Fruit fly (Drosophila melanogaster) whole organism, embryonic: ENCODE results near the gene NdufV3.

ENCODE experiments used
- BEAF-32 ChIP-seq: fragments of 200-800 bp; sonication (Bioruptor generic); optimal IDR thresholded peaks from 3 replicates; lab custom pipeline; 2017; ENCODE audit warnings: missing biosample characterization, missing genetic modification characterization, mild to moderate bottlenecking, moderate library complexity, missing genetic modification reagents
- CG10274 ChIP-seq: fragments of 200-800 bp; sonication (Bioruptor generic); optimal IDR thresholded peaks from 3 replicates; lab custom pipeline; 2017; ENCODE audit warnings: missing biosample characterization, mild to moderate bottlenecking, missing genetic modification characterization
- CG13424 ChIP-seq: fragments of 200-800 bp; sonication (Bioruptor generic); optimal IDR thresholded peaks from 2 replicates; lab custom pipeline; 2019; ENCODE audit warnings: missing biosample characterization, mild to moderate bottlenecking, missing genetic modification characterization, moderate library complexity
- CG15011 ChIP-seq: fragments of 200-800 bp; sonication (Bioruptor generic); optimal IDR thresholded peaks from 3 replicates; lab custom pipeline; 2018; ENCODE audit warnings: missing biosample characterization, mild to moderate bottlenecking, missing genetic modification characterization
- CG1529 ChIP-seq: fragments of 200-800 bp; sonication (Bioruptor generic); optimal IDR thresholded peaks from 3 replicates; lab custom pipeline; 2018; ENCODE audit warnings: missing biosample characterization, missing genetic modification characterization
- CG15601 ChIP-seq: fragments of 200-800 bp; sonication (Bioruptor generic); optimal IDR thresholded peaks from 3 replicates; lab custom pipeline; 2019; ENCODE audit warnings: missing biosample characterization, mild to moderate bottlenecking, missing genetic modification characterization, moderate library complexity
- CG15696 ChIP-seq: fragments of 200-800 bp; sonication (Bioruptor generic); optimal IDR thresholded peaks from 2 replicates; lab custom pipeline; 2019; ENCODE audit warnings: missing biosample characterization, mild to moderate bottlenecking, missing genetic modification characterization, moderate library complexity
- CG34224 ChIP-seq: fragments of 200-800 bp; sonication (Bioruptor generic); IDR thresholded peaks from 3 replicates; pipeline ENCODE4 v1.3.6; 2022; ENCODE audit warnings: missing biosample characterization, missing genetic modification characterization; ENCODE audit not compliant: partially characterized antibody
- CG34422 ChIP-seq: fragments of 200-800 bp; sonication (Bioruptor generic); IDR thresholded peaks from 3 replicates; pipeline ENCODE4 v1.3.6; 2022; ENCODE audit warnings: missing biosample characterization, missing genetic modification characterization
- CG3838 ChIP-seq: fragments of 200-800 bp; sonication (Bioruptor generic); optimal IDR thresholded peaks from 3 replicates; lab custom pipeline; 2016; ENCODE audit warnings: missing biosample characterization, missing genetic modification characterization
- CG4707 ChIP-seq: fragments of 200-800 bp; sonication (Bioruptor generic); optimal IDR thresholded peaks from 2 replicates; lab custom pipeline; 2018; ENCODE audit warnings: missing biosample characterization, mild to moderate bottlenecking, missing genetic modification characterization, moderate library complexity
- CG5953 ChIP-seq: fragments of 200-800 bp; sonication (Bioruptor generic); IDR thresholded peaks from 2 replicates; pipeline ENCODE4 v1.3.6; 2022; ENCODE audit warnings: missing biosample characterization, missing genetic modification characterization
- CG7357 ChIP-seq: fragments of 200-800 bp; sonication (Bioruptor generic); IDR thresholded peaks from 3 replicates; pipeline ENCODE4 v1.3.6; 2022; ENCODE audit warnings: missing biosample characterization, missing genetic modification characterization
- CG7745 ChIP-seq: fragments of 200-800 bp; sonication (Bioruptor generic); optimal IDR thresholded peaks from 2 replicates; lab custom pipeline; 2018; ENCODE audit warnings: missing biosample characterization, mild to moderate bottlenecking, missing genetic modification characterization, moderate library complexity
- Dip2 ChIP-seq: fragments of 200-800 bp; sonication (Bioruptor generic); IDR thresholded peaks from 2 replicates; pipeline ENCODE4 v1.3.6; 2022; ENCODE audit warnings: missing biosample characterization, missing genetic modification characterization
- Dref ChIP-seq: fragments of 200-800 bp; sonication (Bioruptor generic); IDR thresholded peaks from 2 replicates; pipeline ENCODE4 v1.3.6; 2022; ENCODE audit warnings: missing biosample characterization, missing genetic modification characterization
- GATAe ChIP-seq: fragments of 200-800 bp; sonication (Bioruptor generic); conservative IDR thresholded peaks from 2 replicates; pipeline ENCODE4 v1.3.6; 2022; ENCODE audit warnings: missing biosample characterization, missing genetic modification characterization
- Hmx ChIP-seq: fragments of 200-800 bp; sonication (Bioruptor generic); optimal IDR thresholded peaks from 2 replicates; lab custom pipeline; 2016; ENCODE audit warnings: missing biosample characterization, missing genetic modification characterization
- Lim3 ChIP-seq: fragments of 200-800 bp; sonication (Bioruptor generic); IDR thresholded peaks from 2 replicates; pipeline ENCODE4 v1.3.6; 2022; ENCODE audit warnings: missing biosample characterization, missing genetic modification characterization
- Mes4 ChIP-seq: fragments of 200-800 bp; sonication (Bioruptor generic); optimal IDR thresholded peaks from 2 replicates; lab custom pipeline; 2016; ENCODE audit warnings: missing biosample characterization, missing genetic modification characterization
- Mrtf ChIP-seq: fragments of 200-800 bp; sonication (Bioruptor generic); IDR thresholded peaks from 3 replicates; pipeline ENCODE4 v1.3.6; 2022; ENCODE audit warnings: missing biosample characterization, missing genetic modification characterization
- Pdp1 ChIP-seq, 2 experiments: fragments of 200-800 bp; sonication (Bioruptor generic); optimal IDR thresholded peaks; 3 replicates each; lab custom pipeline; 2016; ENCODE audit warnings: missing biosample characterization in 2 of 2, missing genetic modification characterization in 2 of 2, mild to moderate bottlenecking in 1 of 2, moderate library complexity in 1 of 2
- Stat92E ChIP-seq, 3 experiments: fragments of >200 bp in 2 of 3; fragments of 200-800 bp in 1 of 3; sonication (Bioruptor generic) in 1 of 3; optimal IDR thresholded peaks; 2 replicates each; lab custom pipeline; 2017 to 2019; ENCODE audit warnings: missing biosample characterization in 3 of 3, missing genetic modification characterization in 3 of 3, mild to moderate bottlenecking in 1 of 3, moderate library complexity in 1 of 3
- ab ChIP-seq: fragments of 200-800 bp; sonication (Bioruptor generic); optimal IDR thresholded peaks from 2 replicates; lab custom pipeline; 2016; ENCODE audit warnings: missing biosample characterization, missing genetic modification characterization
- ase ChIP-seq: fragments of 200-800 bp; sonication (Bioruptor generic); IDR thresholded peaks from 3 replicates; pipeline ENCODE4 v1.3.6; 2022; ENCODE audit warnings: missing biosample characterization, missing genetic modification characterization
- cad ChIP-seq: fragments of >200 bp; optimal IDR thresholded peaks from 2 replicates; lab custom pipeline; 2017; ENCODE audit warnings: missing biosample characterization, missing genetic modification characterization
- ci ChIP-seq: fragments of 200-800 bp; sonication (Bioruptor generic); IDR thresholded peaks from 3 replicates; pipeline ENCODE4 v1.3.6; 2022; ENCODE audit warnings: missing biosample characterization, missing genetic modification characterization
- croc ChIP-seq: fragments of 200-800 bp; sonication (Bioruptor generic); conservative IDR thresholded peaks from 3 replicates; pipeline ENCODE4 v1.3.6; 2022; ENCODE audit warnings: missing biosample characterization, missing genetic modification characterization
- dpn ChIP-seq, 2 experiments: fragments of 200-800 bp; sonication (Bioruptor generic); optimal IDR thresholded peaks; 3 replicates each; lab custom pipeline; 2016; ENCODE audit warnings: missing biosample characterization in 2 of 2, missing genetic modification characterization in 2 of 2
- ewg ChIP-seq: fragments of 200-800 bp; sonication (Bioruptor generic); optimal IDR thresholded peaks from 3 replicates; lab custom pipeline; 2017; ENCODE audit warnings: mild to moderate bottlenecking, missing biosample characterization, missing genetic modification reagents, missing genetic modification characterization
- gcm ChIP-seq: fragments of 200-800 bp; sonication (Bioruptor generic); optimal IDR thresholded peaks from 2 replicates; lab custom pipeline; 2019; ENCODE audit warnings: missing biosample characterization, mild to moderate bottlenecking, missing genetic modification characterization, moderate library complexity
- gcm2 ChIP-seq: fragments of 200-800 bp; sonication (Bioruptor generic); optimal IDR thresholded peaks from 2 replicates; lab custom pipeline; 2016; ENCODE audit warnings: missing biosample characterization, missing genetic modification characterization
- gem ChIP-seq: fragments of 200-800 bp; sonication (Bioruptor generic); optimal IDR thresholded peaks from 2 replicates; lab custom pipeline; 2019; ENCODE audit warnings: missing biosample characterization, mild to moderate bottlenecking, missing genetic modification characterization, moderate library complexity
- gfzf ChIP-seq: fragments of 200-800 bp; sonication (Bioruptor generic); optimal IDR thresholded peaks from 2 replicates; lab custom pipeline; 2016; ENCODE audit warnings: missing biosample characterization, mild to moderate bottlenecking, missing genetic modification characterization, moderate library complexity
- grau ChIP-seq: fragments of 200-800 bp; optimal IDR thresholded peaks from 3 replicates; lab custom pipeline; 2019; ENCODE audit warnings: missing biosample characterization, mild to moderate bottlenecking, missing genetic modification characterization, moderate library complexity
- hbn ChIP-seq: fragments of 200-800 bp; sonication (Bioruptor generic); IDR thresholded peaks from 2 replicates; pipeline ENCODE4 v1.3.6; 2022; ENCODE audit warnings: missing biosample characterization, missing genetic modification characterization; ENCODE audit not compliant: partially characterized antibody
- hkb ChIP-seq, 2 experiments: fragments of 200-800 bp in 1 of 2; fragments of >200 bp in 1 of 2; sonication (Bioruptor generic) in 1 of 2; IDR thresholded peaks in 1 of 2; optimal IDR thresholded peaks in 1 of 2; 2 replicates each; pipeline versions ENCODE4 v1.3.6 to Lab custom; 2017 to 2022; ENCODE audit warnings: missing biosample characterization in 1 of 2, missing genetic modification characterization in 1 of 2
- ind ChIP-seq: fragments of 200-800 bp; sonication (Bioruptor generic); optimal IDR thresholded peaks from 3 replicates; lab custom pipeline; 2016; ENCODE audit warnings: missing biosample characterization, missing genetic modification characterization
- insv ChIP-seq, 2 experiments: fragments of 200-800 bp; sonication (Bioruptor generic); optimal IDR thresholded peaks; 3 replicates each; lab custom pipeline; 2016 to 2018; ENCODE audit warnings: missing biosample characterization in 2 of 2, missing genetic modification characterization in 2 of 2
- kah ChIP-seq: fragments of 200-800 bp; sonication (Bioruptor generic); optimal IDR thresholded peaks from 2 replicates; lab custom pipeline; 2018; ENCODE audit warnings: missing biosample characterization, mild to moderate bottlenecking, missing genetic modification characterization
- mam ChIP-seq: fragments of 200-800 bp; sonication (Bioruptor generic); optimal IDR thresholded peaks from 3 replicates; lab custom pipeline; 2016; ENCODE audit warnings: missing biosample characterization, missing genetic modification characterization
- org-1 ChIP-seq: fragments of 200-800 bp; sonication (Bioruptor generic); optimal IDR thresholded peaks from 2 replicates; lab custom pipeline; 2017; ENCODE audit warnings: missing biosample characterization, missing genetic modification characterization
- slbo ChIP-seq: fragments of 200-800 bp; sonication (Bioruptor generic); IDR thresholded peaks from 2 replicates; pipeline ENCODE4 v1.3.6; 2022; ENCODE audit warnings: missing biosample characterization, missing genetic modification characterization
- tap ChIP-seq: fragments of 200-800 bp; optimal IDR thresholded peaks from 3 replicates; lab custom pipeline; 2019; ENCODE audit warnings: missing biosample characterization, mild to moderate bottlenecking, missing genetic modification characterization, moderate library complexity
- tin ChIP-seq: fragments of 200-800 bp; sonication (Bioruptor generic); optimal IDR thresholded peaks from 3 replicates; lab custom pipeline; 2016; ENCODE audit warnings: missing biosample characterization, missing genetic modification characterization
- vfl ChIP-seq: fragments of 200-800 bp; sonication (Bioruptor generic); optimal IDR thresholded peaks from 2 replicates; lab custom pipeline; 2016; ENCODE audit warnings: missing biosample characterization, missing genetic modification characterization
- wdn ChIP-seq: fragments of 200-800 bp; sonication (Bioruptor generic); IDR thresholded peaks from 2 replicates; pipeline ENCODE4 v1.3.6; 2022; ENCODE audit warnings: missing biosample characterization, missing genetic modification characterization
- z ChIP-seq: fragments of 200-800 bp; sonication (Bioruptor generic); IDR thresholded peaks from 3 replicates; pipeline ENCODE4 v1.3.6; 2022; ENCODE audit warnings: missing biosample characterization, missing genetic modification characterization
- zen ChIP-seq: fragments of 200-800 bp; sonication (Bioruptor generic); optimal IDR thresholded peaks from 3 replicates; lab custom pipeline; 2018; ENCODE audit warnings: missing biosample characterization, mild to moderate bottlenecking, missing genetic modification characterization, moderate library complexity
- zf30C ChIP-seq: fragments of 200-800 bp; sonication (Bioruptor generic); optimal IDR thresholded peaks from 3 replicates; lab custom pipeline; 2018; ENCODE audit warnings: missing biosample characterization, mild to moderate bottlenecking, missing genetic modification characterization

NdufV3 gene

DNA sequence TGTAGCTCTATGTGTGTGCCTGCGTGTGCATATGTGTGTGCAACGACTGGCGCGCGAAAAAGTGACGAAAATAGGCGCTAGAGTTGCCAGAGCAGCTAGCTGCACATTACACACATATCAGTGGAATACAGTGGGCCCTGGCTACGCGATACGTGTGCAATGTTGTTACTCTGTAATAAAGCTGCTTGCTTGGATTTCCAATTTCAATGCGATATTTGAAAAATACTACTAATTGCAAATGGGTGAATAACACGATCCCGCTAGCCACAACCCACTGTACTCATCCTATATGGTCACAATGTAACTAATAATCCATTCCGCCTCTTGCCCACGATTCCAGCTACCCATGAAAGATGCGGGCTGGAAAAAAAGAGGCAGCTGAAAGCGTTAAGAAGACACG is 1.6 kb downstream of the NdufV3 start (continued):
- TF ChIP-seq dpn (GFP tag; optimal IDR thresholded peaks at IDR 0.05; lab: Kevin White, UChicago) (peak; percentile 94 to 97), Hmx (GFP tag; lab: Kevin White, UChicago) (peak; percentile 76), CG7357 (GFP tag; lab: Robert Waterston, UW) (peak; percentile 87), CG4707 (GFP tag; lab: Kevin White, UChicago) (peak; percentile 86), org-1 (GFP tag; lab: Kevin White, UChicago) (peak; percentile 93), Dip2 (0 out of 2 replicates have a peak, but pooled peaks have one; percentile 32), Dref (peak; percentile 39), ase (GFP tag; lab: Robert Waterston, UW) (peak; percentile 95), wdn (GFP tag; lab: Robert Waterston, UW) (peak; percentile 88), ab (GFP tag; lab: Kevin White, UChicago) (peak; percentile 81), CG15696 (tag; lab: Kevin White, UChicago) (peak; percentile 80), BEAF-32 (GFP tag; lab: Kevin White, UChicago) (no peak), cad (GFP tag; lab: Kevin White, UChicago) (no peak), zf30C (GFP tag; lab: Kevin White, UChicago) (no peak), CG13424 (tag; lab: Kevin White, UChicago) (peak; percentile 92), Mrtf (GFP tag; lab: Robert Waterston, UW) (peak; percentile 96), croc (GFP tag; lab: Robert Waterston, UW) (peak; percentile 89), grau (tag; lab: Kevin White, UChicago) (peak; percentile 99), vfl (peak; percentile 84), Pdp1 (GFP tag; optimal IDR thresholded peaks at IDR 0.05; lab: Kevin White, UChicago) (peak; percentile 92 to 93), ewg (peak; percentile 86), zen (peak; percentile 81), Mes4 (peak; percentile 88), CG5953 (GFP tag; lab: Robert Waterston, UW) (peak; percentile 95), ci (GFP tag; lab: Robert Waterston, UW) (peak; percentile 98), insv (GFP tag; optimal IDR thresholded peaks at IDR 0.05; lab: Kevin White, UChicago) (peak in 1 of 2 experiments; percentile 12), tin (GFP tag; lab: Kevin White, UChicago) (peak; percentile 94), z (GFP tag; lab: Robert Waterston, UW) (peak; percentile 65; the same call in 2 of the 3 replicates), kah (GFP tag; lab: Kevin White, UChicago) (peak; percentile 86), tap (tag; lab: Kevin White, UChicago) (peak; percentile 90), gcm2 (GFP tag; lab: Kevin White, UChicago) (peak; percentile 60), CG15601 (peak; percentile 82), gcm (GFP tag; lab: Kevin White, UChicago) (peak; percentile 85), CG15011 (peak; percentile 80), gem (tag; lab: Kevin White, UChicago) (peak; percentile 93), GATAe (GFP tag; lab: Robert Waterston, UW) (peak; percentile 67), CG34224 (GFP tag; lab: Robert Waterston, UW) (no peak), CG34422 (peak; percentile 97), CG7745 (tag; lab: Kevin White, UChicago) (no peak), CG1529 (GFP tag; lab: Kevin White, UChicago) (peak; percentile 88), CG10274 (GFP tag; lab: Kevin White, UChicago) (peak; percentile 85), Lim3 (peak; percentile 89), ind (GFP tag; lab: Kevin White, UChicago) (peak; percentile 97), hkb (optimal IDR thresholded peaks at IDR 0.05; lab: Kevin White, UChicago) (no peak), hkb (GFP tag; IDR thresholded peaks at IDR 0.05; lab: Robert Waterston, UW) (peak; percentile 97), gfzf (GFP tag; lab: Kevin White, UChicago) (no peak), hbn (GFP tag; lab: Robert Waterston, UW) (no peak), mam (GFP tag; lab: Kevin White, UChicago) (peak; percentile 96), slbo (peak; percentile 97), Stat92E (GFP tag; optimal IDR thresholded peaks at IDR 0.05; lab: Kevin White, UChicago) (no peak), CG3838 (peak; percentile 77)
